Worm (Caenorhabditis elegans): Measurements from ENCODE around the gene K07H8.8.

DNA sequence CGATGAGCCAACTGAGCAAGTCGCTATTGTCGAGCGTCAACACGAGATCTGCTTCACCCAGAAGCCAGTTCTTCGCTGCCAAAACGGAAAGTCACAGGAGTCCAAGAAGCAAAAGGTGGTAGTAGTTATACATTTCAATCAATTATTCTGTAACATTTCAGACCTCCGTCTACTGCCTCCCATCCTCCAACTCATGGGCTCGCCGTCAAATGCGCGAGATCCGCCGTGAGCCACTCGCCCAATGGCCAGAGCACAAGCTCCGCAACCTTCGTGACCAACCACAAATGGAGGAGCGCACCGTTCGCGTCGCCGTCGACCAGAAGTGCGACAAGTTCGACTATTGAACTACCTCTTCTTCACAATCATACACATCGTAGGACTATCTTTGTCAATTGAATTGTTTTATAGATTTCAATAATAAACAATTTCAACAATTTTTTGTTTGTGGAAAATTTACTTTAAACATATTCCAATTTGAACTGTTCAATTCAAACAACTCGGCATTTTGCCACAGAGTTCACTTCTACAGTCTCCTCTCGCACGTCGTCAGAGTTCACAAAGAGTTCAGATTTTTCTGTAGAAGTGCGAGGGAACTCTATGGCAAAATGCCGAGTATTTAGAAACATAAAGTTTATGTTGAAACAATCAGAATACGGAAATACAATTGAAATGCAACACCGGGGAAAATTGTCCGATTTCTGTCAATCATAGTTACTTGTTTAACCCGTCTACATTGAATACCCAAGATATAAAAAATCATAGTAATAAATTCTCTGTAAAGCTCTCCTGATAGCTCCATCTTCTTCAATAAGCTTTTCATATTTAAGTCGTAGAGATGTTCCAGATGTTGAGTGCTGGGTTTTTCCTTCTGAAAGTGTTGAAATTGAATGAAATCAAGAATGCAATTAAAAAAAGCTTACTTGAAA lies 1.9 kb downstream of the K07H8.8 start:
- TF ChIP-seq ama-1 (optimal IDR thresholded peaks at IDR 0.05) (no peak), ceh-82 (tag; optimal IDR thresholded peaks at IDR 0.05) (no peak), R02D3.7 (tag; optimal IDR thresholded peaks at IDR 0.05) (no peak)
